Worm (Caenorhabditis elegans) whole organism, L2 larva: ENCODE measurements around the gene B0524.6.

Experiments
- nhr-23 ChIP-seq: fragments of 150-350 bp; optimal IDR thresholded peaks from 2 replicates; lab custom pipeline; 2014; ENCODE audit warnings: missing biosample characterization, missing genetic modification reagents, missing genetic modification characterization
- unc-39 ChIP-seq: fragments of 150-350 bp; optimal IDR thresholded peaks from 2 replicates; lab custom pipeline; 2014; ENCODE audit warnings: missing biosample characterization, missing genetic modification characterization
- zag-1 ChIP-seq: fragments of 150-350 bp; optimal IDR thresholded peaks from 2 replicates; lab custom pipeline; 2014; ENCODE audit warnings: missing biosample characterization, missing genetic modification characterization

DNA sequence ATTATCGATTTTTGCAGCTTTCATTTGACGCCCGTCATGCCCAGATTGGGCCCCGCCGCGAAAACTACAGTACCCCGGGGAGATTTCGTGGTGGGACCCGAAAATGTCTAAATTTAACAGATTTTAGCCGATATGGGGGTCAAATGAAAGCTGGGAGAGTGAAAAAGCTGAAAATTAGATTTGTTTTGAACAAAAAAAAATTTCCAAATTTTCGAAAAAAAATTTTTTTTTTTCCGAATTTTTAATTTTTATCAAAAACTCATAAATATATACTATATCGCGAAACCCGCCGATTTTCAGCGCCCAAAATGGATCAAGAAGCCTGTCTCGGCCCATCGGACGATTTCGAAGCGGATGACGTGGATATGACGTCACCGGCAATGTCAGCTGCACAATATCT is 27.4 kb downstream of the B0524.6 start, which contains the start of gene smi-1:
- TF ChIP-seq unc-39 (tag; lab: Kevin White, UChicago) (no peak), zag-1 (tag; lab: Kevin White, UChicago) (no peak), nhr-23 (tag; lab: Kevin White, UChicago) (no peak)
